Worm (Caenorhabditis elegans): ENCODE measurements around the gene C03B8.3.

DNA sequence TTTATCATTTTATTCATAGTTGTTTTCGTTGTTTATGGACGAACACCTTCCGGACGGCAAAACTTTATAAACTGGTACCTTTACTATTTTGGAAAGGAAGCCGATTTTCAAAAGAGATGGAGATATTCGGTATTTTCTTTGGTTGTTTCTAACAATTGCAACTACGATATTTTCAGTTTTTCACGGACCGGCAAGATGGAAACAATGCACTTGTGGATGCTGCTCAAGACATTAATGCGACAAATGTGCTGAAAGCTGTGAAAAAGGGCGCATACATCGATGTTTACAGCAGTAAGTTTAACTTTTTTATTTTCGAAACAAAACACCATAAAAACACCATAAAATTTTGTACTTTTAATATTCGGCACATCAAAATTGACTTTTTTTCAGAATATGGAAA is 46.2 kb upstream of the C03B8.3 start:
- no peak for TF ChIP-seq aly-1 (tag; optimal IDR thresholded peaks at IDR 0.05)
- no peak for TF ChIP-seq ama-1 (optimal IDR thresholded peaks at IDR 0.05)
- TF ChIP-seq tra-4 (tag; optimal IDR thresholded peaks at IDR 0.05): no peak
- TF ChIP-seq ets-7 (tag; optimal IDR thresholded peaks at IDR 0.05): no peak
- no peak for TF ChIP-seq hmbx-1 (tag; optimal IDR thresholded peaks at IDR 0.05)
- no peak for TF ChIP-seq ceh-13 (GFP tag; optimal IDR thresholded peaks at IDR 0.05)
- TF ChIP-seq ceh-36 (tag; optimal IDR thresholded peaks at IDR 0.05): no peak
- TF ChIP-seq sea-1 (GFP tag; conservative IDR thresholded peaks at IDR 0.05): no peak
- TF ChIP-seq scrt-1 (GFP tag; IDR thresholded peaks at IDR 0.05): no peak
- TF ChIP-seq B0310.2 (tag; optimal IDR thresholded peaks at IDR 0.05): no peak
- no peak for TF ChIP-seq hnd-1 (tag; optimal IDR thresholded peaks at IDR 0.05)
